Worm (Caenorhabditis elegans) whole organism, young adult: ENCODE measurements around the gene acly-1.

Experiments
- B0019.2 ChIP-seq: fragments of 200-800 bp; sonication (Bioruptor generic); conservative IDR thresholded peaks from 2 replicates; pipeline ENCODE4 v1.3.6; 2022; ENCODE audit warnings: missing genetic modification reagents, missing genetic modification characterization, missing compliant biosample characterization
- F49E8.2 ChIP-seq: sonication (generic microtip); optimal IDR thresholded peaks from 3 replicates; lab custom pipeline; 2017; ENCODE audit warnings: missing genetic modification characterization, mild to moderate bottlenecking, missing compliant biosample characterization, antibody characterized with exemption, moderate library complexity; ENCODE audit not compliant: insufficient read depth
- lsl-1 ChIP-seq: fragments of 200-800 bp; sonication (Bioruptor generic); optimal IDR thresholded peaks from 2 replicates; lab custom pipeline; 2018; ENCODE audit warnings: mild to moderate bottlenecking, missing genetic modification characterization, moderate library complexity, missing compliant biosample characterization
- somi-1 ChIP-seq: fragments of 200-800 bp; sonication (Bioruptor generic); optimal IDR thresholded peaks from 2 replicates; lab custom pipeline; 2018; ENCODE audit warnings: mild to moderate bottlenecking, missing genetic modification characterization, missing compliant biosample characterization
- ztf-25 ChIP-seq: fragments of 200-800 bp; sonication (Bioruptor generic); IDR thresholded peaks from 2 replicates; pipeline ENCODE4 v1.3.6; 2022; ENCODE audit warnings: missing genetic modification reagents, missing genetic modification characterization, missing compliant biosample characterization

DNA sequence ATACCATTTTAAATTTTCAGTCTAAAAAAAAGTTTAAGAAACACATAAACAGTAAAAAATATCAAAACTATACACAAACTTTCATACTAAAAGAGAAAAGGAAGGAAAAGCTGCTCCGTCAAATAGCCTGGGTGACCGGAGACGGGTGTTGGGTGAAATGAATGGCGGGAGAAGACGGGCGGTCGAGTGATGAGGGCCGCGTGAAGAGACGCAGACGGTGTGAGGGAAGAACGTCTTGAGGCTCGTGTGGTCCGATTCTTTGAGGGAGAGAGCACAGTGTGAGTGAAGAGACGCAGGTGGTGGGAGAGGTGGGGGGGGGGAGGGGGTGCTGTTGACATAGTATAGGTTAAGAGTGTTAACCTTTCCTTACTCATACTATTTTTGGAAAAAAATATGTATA lies 49.7 kb downstream of the acly-1 start:
- TF ChIP-seq lsl-1 (no peak), somi-1 (GFP tag; lab: Kevin White, UChicago) (no peak), B0019.2 (GFP tag; lab: Robert Waterston, UW) (no peak), ztf-25 (no peak), F49E8.2 (tag; lab: Kevin White, UChicago) (no peak)
